Worm (Caenorhabditis elegans) whole organism, young adult: ENCODE results near the gene pph-4.1.
A peak's percentile ranks its signal among the peaks of the same experiment; 100 is the strongest.

Experiments
- B0035.1 ChIP-seq: sonication (generic microtip); optimal IDR thresholded peaks from 2 replicates; lab custom pipeline; 2016; ENCODE audit warnings: missing genetic modification characterization, mild to moderate bottlenecking, missing compliant biosample characterization, missing genotype, missing genetic modification reagents
- B0261.1 ChIP-seq: sonication (generic microtip); optimal IDR thresholded peaks from 2 replicates; lab custom pipeline; 2016; ENCODE audit warnings: mild to moderate bottlenecking, missing genetic modification characterization, moderate library complexity, missing compliant biosample characterization
- F23B12.7 ChIP-seq: sonication (generic microtip); optimal IDR thresholded peaks from 2 replicates; lab custom pipeline; 2017; ENCODE audit warnings: missing genetic modification characterization, mild to moderate bottlenecking, missing compliant biosample characterization, antibody characterized with exemption, moderate library complexity; ENCODE audit not compliant: insufficient read depth
- Y53F4B.3 ChIP-seq: fragments of 200-800 bp; sonication (Bioruptor generic); IDR thresholded peaks from 2 replicates; pipeline ENCODE4 v1.3.6; 2022; ENCODE audit warnings: missing genetic modification reagents, missing genetic modification characterization, missing compliant biosample characterization
- Y53G8AR.9 ChIP-seq: fragments of 200-800 bp; sonication (Bioruptor generic); conservative IDR thresholded peaks from 2 replicates; pipeline ENCODE4 v1.3.6; 2022; ENCODE audit warnings: missing genetic modification reagents, missing genetic modification characterization, missing compliant biosample characterization
- akir-1 ChIP-seq: fragments of 200-800 bp; sonication (Bioruptor generic); optimal IDR thresholded peaks from 2 replicates; lab custom pipeline; 2018; ENCODE audit warnings: mild to moderate bottlenecking, missing genetic modification characterization, moderate library complexity, missing compliant biosample characterization
- ama-1 ChIP-seq, 3 experiments: fragments of 150-350 bp in 1 of 3; sonication (generic microtip) in 2 of 3; optimal IDR thresholded peaks; 2 replicates each; lab custom pipeline; 2014 to 2018; ENCODE audit warnings: missing biosample characterization in 2 of 3, missing genetic modification characterization in 2 of 3, missing genetic modification reagents in 2 of 3
- atf-7 ChIP-seq: sonication (generic microtip); optimal IDR thresholded peaks from 2 replicates; lab custom pipeline; 2017; ENCODE audit warnings: mild to moderate bottlenecking, missing genetic modification characterization, missing compliant biosample characterization
- athp-1 ChIP-seq: sonication (generic microtip); optimal IDR thresholded peaks from 2 replicates; lab custom pipeline; 2017; ENCODE audit warnings: mild to moderate bottlenecking, missing genetic modification characterization, missing compliant biosample characterization
- attf-5 ChIP-seq: fragments of 200-800 bp; sonication (Bioruptor generic); optimal IDR thresholded peaks from 2 replicates; lab custom pipeline; 2018; ENCODE audit warnings: mild to moderate bottlenecking, missing genetic modification characterization, missing compliant biosample characterization
- cebp-1 ChIP-seq, 2 experiments: fragments of 200-800 bp in 1 of 2; sonication (Bioruptor generic) in 1 of 2; sonication (generic microtip) in 1 of 2; IDR thresholded peaks in 1 of 2; optimal IDR thresholded peaks in 1 of 2; 2 replicates each; pipeline versions ENCODE4 v1.3.6 to Lab custom; 2017 to 2022; ENCODE audit warnings: missing compliant biosample characterization in 2 of 2, missing genetic modification characterization in 2 of 2, mild to moderate bottlenecking in 1 of 2, missing genetic modification reagents in 1 of 2, moderate library complexity in 1 of 2
- ceh-27 ChIP-seq: fragments of 200-800 bp; sonication (Bioruptor generic); optimal IDR thresholded peaks from 2 replicates; lab custom pipeline; 2018; ENCODE audit warnings: mild to moderate bottlenecking, missing genetic modification characterization, moderate library complexity, missing compliant biosample characterization
- ceh-40 ChIP-seq: fragments of 200-800 bp; sonication (Bioruptor generic); IDR thresholded peaks from 2 replicates; pipeline ENCODE4 v1.3.6; 2022; ENCODE audit warnings: missing genetic modification characterization, missing compliant biosample characterization
- ceh-58 ChIP-seq: fragments of 200-800 bp; sonication (Bioruptor generic); IDR thresholded peaks from 2 replicates; pipeline ENCODE4 v1.3.6; 2022; ENCODE audit warnings: missing genetic modification characterization, missing compliant biosample characterization
- ceh-79 ChIP-seq: sonication (generic microtip); optimal IDR thresholded peaks from 2 replicates; lab custom pipeline; 2017; ENCODE audit warnings: mild to moderate bottlenecking, missing genetic modification characterization, missing compliant biosample characterization
- dox-1 ChIP-seq: fragments of 200-800 bp; sonication (Bioruptor generic); IDR thresholded peaks from 2 replicates; pipeline ENCODE4 v1.3.6; 2022; ENCODE audit warnings: missing genetic modification reagents, missing genetic modification characterization, missing compliant biosample characterization
- dpl-1 ChIP-seq: fragments of 150-350 bp; optimal IDR thresholded peaks from 2 replicates; lab custom pipeline; 2014; ENCODE audit warnings: missing biosample characterization, missing genetic modification reagents, missing genetic modification characterization
- ets-4 ChIP-seq: fragments of 200-800 bp; sonication (Bioruptor generic); optimal IDR thresholded peaks from 2 replicates; lab custom pipeline; 2018; ENCODE audit warnings: mild to moderate bottlenecking, missing genetic modification characterization, missing compliant biosample characterization
- gei-17 ChIP-seq: fragments of 200-800 bp; sonication (Bioruptor generic); optimal IDR thresholded peaks from 2 replicates; lab custom pipeline; 2018; ENCODE audit warnings: mild to moderate bottlenecking, missing genetic modification characterization, missing compliant biosample characterization
- him-1 ChIP-seq: sonication (generic microtip); optimal IDR thresholded peaks from 2 replicates; lab custom pipeline; 2016; ENCODE audit warnings: missing genotype, missing genetic modification reagents, missing genetic modification characterization, missing compliant biosample characterization
- hmg-1.2 ChIP-seq: fragments of 200-800 bp; sonication (Bioruptor generic); IDR thresholded peaks from 2 replicates; pipeline ENCODE4 v1.3.6; 2022; ENCODE audit warnings: missing genetic modification reagents, missing genetic modification characterization, missing compliant biosample characterization
- let-607 ChIP-seq, 2 experiments: fragments of 200-800 bp in 1 of 2; sonication (Bioruptor generic) in 1 of 2; sonication (generic microtip) in 1 of 2; optimal IDR thresholded peaks; 2 replicates each; lab custom pipeline; 2016 to 2018; ENCODE audit warnings: mild to moderate bottlenecking in 2 of 2, missing compliant biosample characterization in 2 of 2, missing genetic modification characterization in 2 of 2, moderate library complexity in 2 of 2, missing genotype in 1 of 2
- lir-1 ChIP-seq: fragments of 200-800 bp; sonication (Bioruptor generic); conservative IDR thresholded peaks from 2 replicates; pipeline ENCODE4 v1.3.6; 2022; ENCODE audit warnings: missing genetic modification reagents, missing genetic modification characterization, missing compliant biosample characterization
- lsl-1 ChIP-seq: fragments of 200-800 bp; sonication (Bioruptor generic); optimal IDR thresholded peaks from 2 replicates; lab custom pipeline; 2018; ENCODE audit warnings: mild to moderate bottlenecking, missing genetic modification characterization, moderate library complexity, missing compliant biosample characterization
- madf-3 ChIP-seq: fragments of 200-800 bp; sonication (Bioruptor generic); IDR thresholded peaks from 2 replicates; pipeline ENCODE4 v1.3.6; 2022; ENCODE audit warnings: missing genetic modification reagents, missing genetic modification characterization, missing compliant biosample characterization
- madf-8 ChIP-seq: fragments of 200-800 bp; sonication (Bioruptor generic); conservative IDR thresholded peaks from 2 replicates; pipeline ENCODE4 v1.3.6; 2022; ENCODE audit warnings: missing genetic modification reagents, missing genetic modification characterization, missing compliant biosample characterization
- nhr-80 ChIP-seq: sonication (generic microtip); optimal IDR thresholded peaks from 2 replicates; lab custom pipeline; 2016; ENCODE audit warnings: missing genetic modification characterization, missing compliant biosample characterization
- rcor-1 ChIP-seq: fragments of 200-800 bp; sonication (Bioruptor generic); IDR thresholded peaks from 2 replicates; pipeline ENCODE4 v1.3.6; 2022; ENCODE audit warnings: missing genetic modification reagents, missing genetic modification characterization, missing compliant biosample characterization
- rpc-1 ChIP-seq, 2 experiments: fragments of 150-350 bp in 1 of 2; sonication (generic microtip) in 1 of 2; optimal IDR thresholded peaks; 2 replicates each; lab custom pipeline; 2014 to 2018; ENCODE audit warnings: missing biosample characterization in 1 of 2, missing genetic modification characterization in 1 of 2, missing genetic modification reagents in 1 of 2, missing genotype in 1 of 2
- sea-2 ChIP-seq: fragments of 200-800 bp; sonication (Bioruptor generic); IDR thresholded peaks from 2 replicates; pipeline ENCODE4 v1.3.6; 2022; ENCODE audit warnings: missing genetic modification characterization, missing compliant biosample characterization
- snpc-1.1 ChIP-seq: sonication (generic microtip); optimal IDR thresholded peaks from 2 replicates; lab custom pipeline; 2017; ENCODE audit warnings: missing genetic modification characterization, mild to moderate bottlenecking, missing compliant biosample characterization, antibody characterized with exemption, moderate library complexity, missing genotype, missing genetic modification reagents; ENCODE audit not compliant: insufficient read depth
- tbp1 ChIP-seq: fragments of 200-800 bp; sonication (Bioruptor generic); optimal IDR thresholded peaks from 2 replicates; lab custom pipeline; 2018; ENCODE audit warnings: mild to moderate bottlenecking, missing genetic modification characterization, missing compliant biosample characterization
- unc-130 ChIP-seq: sonication (generic microtip); optimal IDR thresholded peaks from 2 replicates; lab custom pipeline; 2016; ENCODE audit warnings: missing genetic modification reagents, missing genetic modification characterization, missing compliant biosample characterization
- unc-62 ChIP-seq: fragments of 150-350 bp; optimal IDR thresholded peaks from 2 replicates; lab custom pipeline; 2014; ENCODE audit warnings: missing biosample characterization, missing genetic modification reagents, missing genetic modification characterization
- zfh-2 ChIP-seq: fragments of 200-800 bp; sonication (Bioruptor generic); conservative IDR thresholded peaks from 2 replicates; pipeline ENCODE4 v1.3.6; 2022; ENCODE audit warnings: missing genetic modification reagents, missing genetic modification characterization, missing compliant biosample characterization
- ztf-22 ChIP-seq: fragments of 200-800 bp; sonication (Bioruptor generic); optimal IDR thresholded peaks from 2 replicates; lab custom pipeline; 2018; ENCODE audit warnings: mild to moderate bottlenecking, missing genetic modification characterization, moderate library complexity, missing compliant biosample characterization
- ztf-25 ChIP-seq: fragments of 200-800 bp; sonication (Bioruptor generic); IDR thresholded peaks from 2 replicates; pipeline ENCODE4 v1.3.6; 2022; ENCODE audit warnings: missing genetic modification reagents, missing genetic modification characterization, missing compliant biosample characterization
- ztf-26 ChIP-seq: sonication (generic microtip); optimal IDR thresholded peaks from 2 replicates; lab custom pipeline; 2017; ENCODE audit warnings: missing genetic modification characterization, missing compliant biosample characterization
- ztf-28 ChIP-seq: fragments of 200-800 bp; sonication (Bioruptor generic); IDR thresholded peaks from 2 replicates; pipeline ENCODE4 v1.3.6; 2022; ENCODE audit warnings: missing genetic modification reagents, missing genetic modification characterization, missing compliant biosample characterization

Gene pph-4.1

ce11 chrIII:12325284-12325683, 25.9 kb downstream of the pph-4.1 start (continued):
- TF ChIP-seq ztf-26 (no peak), cebp-1 (GFP tag; IDR thresholded peaks at IDR 0.05; lab: Robert Waterston, UW) (no peak), cebp-1 (tag; optimal IDR thresholded peaks at IDR 0.05; lab: Kevin White, UChicago) (peak; percentile 49), ztf-25 (no peak), ceh-27 (GFP tag; lab: Kevin White, UChicago) (no peak), madf-8 (GFP tag; lab: Robert Waterston, UW) (no peak), ceh-40 (GFP tag; lab: Robert Waterston, UW) (no peak), dox-1 (peak; percentile 50; the same call in 1 of the 2 replicates), sea-2 (GFP tag; lab: Robert Waterston, UW) (no peak), rcor-1 (no peak), Y53G8AR.9 (no peak), gei-17 (GFP tag; lab: Kevin White, UChicago) (no peak), atf-7 (peak; percentile 64), let-607 (tag; optimal IDR thresholded peaks at IDR 0.05; lab: Kevin White, UChicago) (peak; percentile 78 to 86), rpc-1 (optimal IDR thresholded peaks at IDR 0.05; lab: Kevin White, UChicago) (no peak), rpc-1 (tag; optimal IDR thresholded peaks at IDR 0.05; lab: Kevin White, UChicago) (no peak), ceh-79 (no peak), akir-1 (GFP tag; lab: Kevin White, UChicago) (no peak), attf-5 (peak; percentile 19), hmg-1.2 (peak; percentile 43; the same call in 1 of the 2 replicates), tbp1 (GFP tag; lab: Kevin White, UChicago) (peak; percentile 36), snpc-1.1 (no peak), ets-4 (peak; percentile 41), B0035.1 (no peak)
- TF ChIP-seq, all 124 proteins: peak for 11

ce11 chrIII:12318794-12319193, 32.3 kb downstream of the pph-4.1 start, which contains the start of gene Y75B8A.28:
Gene Y75B8A.28, plus strand, starts transcription at chrIII:12319089.
- TF ChIP-seq ama-1 (optimal IDR thresholded peaks at IDR 0.05; lab: Kevin White, UChicago): no peak
- no peak for TF ChIP-seq ama-1 (GFP tag; optimal IDR thresholded peaks at IDR 0.05; lab: Kevin White, UChicago)
- no peak for TF ChIP-seq lir-1 (GFP tag; lab: Robert Waterston, UW)
- no peak for TF ChIP-seq zfh-2 (GFP tag; lab: Robert Waterston, UW)
- TF ChIP-seq unc-130 (GFP tag; lab: Kevin White, UChicago): no peak
- peak; percentile 49 for TF ChIP-seq atf-7
- no peak for TF ChIP-seq him-1
- TF ChIP-seq ztf-28 (GFP tag; lab: Robert Waterston, UW): no peak
- TF ChIP-seq lsl-1: no peak
- TF ChIP-seq madf-3 (GFP tag; lab: Robert Waterston, UW): no peak
- TF ChIP-seq ztf-22 (GFP tag; lab: Kevin White, UChicago): peak; percentile 80
- peak; percentile 77 for TF ChIP-seq unc-62 (GFP tag; lab: Kevin White, UChicago)
- TF ChIP-seq tbp1 (GFP tag; lab: Kevin White, UChicago): no peak
- no peak for TF ChIP-seq F23B12.7 (tag; lab: Kevin White, UChicago)
- TF ChIP-seq ceh-58 (GFP tag; lab: Robert Waterston, UW): no peak
- TF ChIP-seq athp-1 (tag; lab: Kevin White, UChicago): no peak
- no peak for TF ChIP-seq B0261.1 (tag; lab: Kevin White, UChicago)
- peak; percentile 90 for TF ChIP-seq nhr-80 (tag; lab: Kevin White, UChicago)
- no peak for TF ChIP-seq cebp-1 (GFP tag; IDR thresholded peaks at IDR 0.05; lab: Robert Waterston, UW)
- peak; percentile 8 for TF ChIP-seq cebp-1 (tag; optimal IDR thresholded peaks at IDR 0.05; lab: Kevin White, UChicago)
- no peak for TF ChIP-seq dpl-1 (GFP tag; lab: Kevin White, UChicago)
- peak in 1 of 2 experiments; percentile 26 for TF ChIP-seq let-607 (tag; optimal IDR thresholded peaks at IDR 0.05; lab: Kevin White, UChicago)
- no peak for TF ChIP-seq Y53F4B.3 (GFP tag; lab: Robert Waterston, UW)
